Fruit fly (Drosophila melanogaster): ENCODE results near the gene CG4596.

Gene CG4596

dm6 chr3R:10886462-10887315 is 13.9 kb downstream of the CG4596 start:
- TF ChIP-seq pad (GFP tag; optimal IDR thresholded peaks at IDR 0.05): peak; percentile 97
- peak; percentile 79 for TF ChIP-seq ovo (GFP tag; optimal IDR thresholded peaks at IDR 0.05)
- TF ChIP-seq Crg-1 (GFP tag; optimal IDR thresholded peaks at IDR 0.05): peak; percentile 94
- TF ChIP-seq CG12768 (GFP tag; optimal IDR thresholded peaks at IDR 0.05): peak; percentile 94
- peak; percentile 92 for TF ChIP-seq Hr96 (GFP tag; optimal IDR thresholded peaks at IDR 0.05)
- peak; percentile 78 for TF ChIP-seq tj (GFP tag; optimal IDR thresholded peaks at IDR 0.05)
- TF ChIP-seq bab1 (GFP tag; optimal IDR thresholded peaks at IDR 0.05): peak; percentile 95
- TF ChIP-seq CG7101 (tag; optimal IDR thresholded peaks at IDR 0.05): peak; percentile 95
- TF ChIP-seq CG1620 (GFP tag; optimal IDR thresholded peaks at IDR 0.05): peak; percentile 89
- peak; percentile 92 for TF ChIP-seq toe (GFP tag; optimal IDR thresholded peaks at IDR 0.05)
- TF ChIP-seq CG7045 (GFP tag; optimal IDR thresholded peaks at IDR 0.05): peak; percentile 94
- no peak for TF ChIP-seq cnc (optimal IDR thresholded peaks at IDR 0.05)
- peak; percentile 87 for TF ChIP-seq cic (GFP tag; optimal IDR thresholded peaks at IDR 0.05)
- TF ChIP-seq Mnt (GFP tag; optimal IDR thresholded peaks at IDR 0.05): peak; percentile 83
- no peak for TF ChIP-seq kay (GFP tag; ENCODE audit: borderline replicate concordance)
- TF ChIP-seq CG11617 (GFP tag; optimal IDR thresholded peaks at IDR 0.05): peak; percentile 97
- peak; percentile 88 for TF ChIP-seq Clk (GFP tag; optimal IDR thresholded peaks at IDR 0.05)
- peak; percentile 97 for TF ChIP-seq CG5204 (GFP tag; optimal IDR thresholded peaks at IDR 0.05)
- peak; percentile 94 for TF ChIP-seq CG33017 (tag; optimal IDR thresholded peaks at IDR 0.05)
- peak; percentile 87 for TF ChIP-seq CG14711 (tag; optimal IDR thresholded peaks at IDR 0.05)

DNA sequence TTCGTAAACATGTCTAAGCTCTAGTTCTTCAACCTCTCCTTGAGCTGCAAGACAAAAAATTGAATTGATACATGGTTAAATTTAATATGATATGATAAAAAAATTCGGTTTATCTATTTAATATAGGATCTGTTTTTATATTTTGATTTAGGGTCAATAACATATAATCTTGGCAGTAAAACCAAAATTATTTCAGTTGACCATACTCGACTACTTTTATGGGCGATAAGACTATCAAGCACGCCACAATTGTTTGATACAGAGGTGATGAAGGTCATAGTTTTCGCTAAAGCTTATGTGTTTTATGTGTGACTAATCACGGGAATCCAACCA is 15.4 kb downstream of the CG4596 start:
- TF ChIP-seq CG12768 (GFP tag; optimal IDR thresholded peaks at IDR 0.05) (no peak), toe (GFP tag; optimal IDR thresholded peaks at IDR 0.05) (no peak), CG11617 (GFP tag; optimal IDR thresholded peaks at IDR 0.05) (no peak), pad (GFP tag; optimal IDR thresholded peaks at IDR 0.05) (no peak), CG1620 (GFP tag; optimal IDR thresholded peaks at IDR 0.05) (no peak), bab1 (GFP tag; optimal IDR thresholded peaks at IDR 0.05) (no peak)

dm6 chr3R:10888633-10889519 is 16.0 kb downstream of the CG4596 start:
- no peak for TF ChIP-seq cnc (optimal IDR thresholded peaks at IDR 0.05)
- no peak for TF ChIP-seq Crg-1 (GFP tag; optimal IDR thresholded peaks at IDR 0.05)
- TF ChIP-seq CG7101 (tag; optimal IDR thresholded peaks at IDR 0.05): peak; percentile 12
- peak; percentile 53 for TF ChIP-seq pad (GFP tag; optimal IDR thresholded peaks at IDR 0.05)
- TF ChIP-seq bab1 (GFP tag; optimal IDR thresholded peaks at IDR 0.05): peak; percentile 42
- peak; percentile 50 for TF ChIP-seq CG33017 (tag; optimal IDR thresholded peaks at IDR 0.05)
- peak; percentile 38 for TF ChIP-seq CG11617 (GFP tag; optimal IDR thresholded peaks at IDR 0.05)
- TF ChIP-seq CG1620 (GFP tag; optimal IDR thresholded peaks at IDR 0.05): no peak
- TF ChIP-seq toe (GFP tag; optimal IDR thresholded peaks at IDR 0.05): peak; percentile 25
- TF ChIP-seq Clk (GFP tag; optimal IDR thresholded peaks at IDR 0.05): peak; percentile 56
- peak; percentile 30 for TF ChIP-seq CG14711 (tag; optimal IDR thresholded peaks at IDR 0.05)
- peak; percentile 60 for TF ChIP-seq cic (GFP tag; optimal IDR thresholded peaks at IDR 0.05)
- no peak for TF ChIP-seq kay (GFP tag; ENCODE audit: borderline replicate concordance)
- no peak for TF ChIP-seq Hr96 (GFP tag; optimal IDR thresholded peaks at IDR 0.05)
- TF ChIP-seq tj (GFP tag; optimal IDR thresholded peaks at IDR 0.05): peak; percentile 95
- TF ChIP-seq CG5204 (GFP tag; optimal IDR thresholded peaks at IDR 0.05): no peak
- peak; percentile 71 for TF ChIP-seq Mnt (GFP tag; optimal IDR thresholded peaks at IDR 0.05)
- no peak for TF ChIP-seq ovo (GFP tag; optimal IDR thresholded peaks at IDR 0.05)
- peak; percentile 6 for TF ChIP-seq CG7045 (GFP tag; optimal IDR thresholded peaks at IDR 0.05)
- peak; percentile 73 for TF ChIP-seq CG12768 (GFP tag; optimal IDR thresholded peaks at IDR 0.05)

dm6 chr3R:10889520-10889887 is 16.7 kb downstream of the CG4596 start, which contains the start of gene Ak3:
Gene Ak3, minus strand, starts transcription at chr3R:10889588.
- TF ChIP-seq cic (GFP tag; optimal IDR thresholded peaks at IDR 0.05): no peak

DNA sequence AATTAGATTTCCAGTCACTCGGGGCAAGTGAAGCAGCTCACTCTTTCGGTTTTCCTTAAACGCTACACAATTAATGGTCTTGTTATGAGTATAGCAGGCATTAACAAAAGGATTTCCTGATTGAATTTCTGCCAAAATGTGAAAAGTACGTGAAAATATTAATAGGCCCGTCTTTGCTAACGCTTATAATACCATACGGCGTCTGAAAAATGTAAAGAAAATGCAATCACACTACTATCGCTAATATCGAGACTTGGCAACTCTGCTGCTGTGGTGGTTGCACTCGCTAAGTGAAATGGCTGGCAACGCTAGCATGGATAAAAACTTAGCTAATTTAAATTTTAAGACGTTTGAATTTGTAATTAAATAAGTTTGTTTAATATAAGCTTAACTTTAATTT is 20.5 kb downstream of the CG4596 start, which contains the start of gene CG6621:
CG6621 (minus strand) TSS at position 205 of the 400 bp plus-strand sequence.
- TF ChIP-seq cic (GFP tag; optimal IDR thresholded peaks at IDR 0.05) (no peak), Mnt (GFP tag; optimal IDR thresholded peaks at IDR 0.05) (peak; percentile 4), CG14711 (tag; optimal IDR thresholded peaks at IDR 0.05) (peak; percentile 93), CG33017 (tag; optimal IDR thresholded peaks at IDR 0.05) (no peak), CG5204 (GFP tag; optimal IDR thresholded peaks at IDR 0.05) (no peak), cnc (optimal IDR thresholded peaks at IDR 0.05) (no peak), CG11617 (GFP tag; optimal IDR thresholded peaks at IDR 0.05) (no peak), tj (GFP tag; optimal IDR thresholded peaks at IDR 0.05) (no peak), Hr96 (GFP tag; optimal IDR thresholded peaks at IDR 0.05) (no peak), Crg-1 (GFP tag; optimal IDR thresholded peaks at IDR 0.05) (no peak), pad (GFP tag; optimal IDR thresholded peaks at IDR 0.05) (peak; percentile 2), bab1 (GFP tag; optimal IDR thresholded peaks at IDR 0.05) (peak; percentile 7), CG1620 (GFP tag; optimal IDR thresholded peaks at IDR 0.05) (no peak), Clk (GFP tag; optimal IDR thresholded peaks at IDR 0.05) (no peak), CG12768 (GFP tag; optimal IDR thresholded peaks at IDR 0.05) (no peak)

Measured in whole organism, adult.